Fruit fly (Drosophila melanogaster) whole organism, adult: Measurements from ENCODE around the gene CG14687.

ENCODE experiments used
- CG11617 ChIP-seq: fragments of 200-800 bp; sonication (Bioruptor generic); optimal IDR thresholded peaks from 2 replicates; lab custom pipeline; 2017; ENCODE audit warnings: mild to moderate bottlenecking, missing biosample characterization, missing genetic modification reagents, missing genetic modification characterization
- CG12768 ChIP-seq: fragments of 200-800 bp; sonication (Bioruptor generic); optimal IDR thresholded peaks from 2 replicates; lab custom pipeline; 2017; ENCODE audit warnings: missing biosample characterization, missing genetic modification characterization, mild to moderate bottlenecking, moderate library complexity, missing genetic modification reagents
- CG14711 ChIP-seq: fragments of 200-800 bp; sonication (Bioruptor generic); optimal IDR thresholded peaks from 2 replicates; lab custom pipeline; 2018; ENCODE audit warnings: missing biosample characterization, mild to moderate bottlenecking, missing genetic modification characterization, moderate library complexity
- CG1620 ChIP-seq: fragments of 200-800 bp; sonication (Bioruptor generic); optimal IDR thresholded peaks from 2 replicates; lab custom pipeline; 2016; ENCODE audit warnings: missing biosample characterization, missing genetic modification characterization
- CG5204 ChIP-seq: fragments of 200-800 bp; sonication (Bioruptor generic); optimal IDR thresholded peaks from 2 replicates; lab custom pipeline; 2016; ENCODE audit warnings: missing biosample characterization, missing genetic modification characterization
- CG7045 ChIP-seq: fragments of 200-800 bp; sonication (Bioruptor generic); optimal IDR thresholded peaks from 2 replicates; lab custom pipeline; 2017; ENCODE audit warnings: missing biosample characterization, mild to moderate bottlenecking, missing genetic modification characterization
- CG7101 ChIP-seq: fragments of 200-800 bp; sonication (Bioruptor generic); optimal IDR thresholded peaks from 2 replicates; lab custom pipeline; 2018; ENCODE audit warnings: missing biosample characterization, mild to moderate bottlenecking, missing genetic modification characterization, moderate library complexity
- Clk ChIP-seq: fragments of 200-800 bp; sonication (Bioruptor generic); optimal IDR thresholded peaks from 2 replicates; lab custom pipeline; 2017; ENCODE audit warnings: missing biosample characterization, missing genetic modification characterization
- bab1 ChIP-seq: fragments of 200-800 bp; sonication (Bioruptor generic); optimal IDR thresholded peaks from 3 replicates; lab custom pipeline; 2019; ENCODE audit warnings: missing biosample characterization, mild to moderate bottlenecking, missing genetic modification characterization, moderate library complexity
- kay ChIP-seq: fragments of 200-800 bp; sonication (Bioruptor generic); peaks from one replicate; lab custom pipeline; 2016; ENCODE audit warnings: missing biosample characterization, missing genetic modification characterization, borderline replicate concordance
- ovo ChIP-seq: fragments of 200-800 bp; sonication (Bioruptor generic); optimal IDR thresholded peaks from 2 replicates; lab custom pipeline; 2016; ENCODE audit warnings: missing biosample characterization, missing genetic modification characterization
- pad ChIP-seq: fragments of 200-800 bp; sonication (Bioruptor generic); optimal IDR thresholded peaks from 3 replicates; lab custom pipeline; 2017; ENCODE audit warnings: missing biosample characterization, missing genetic modification characterization, mild to moderate bottlenecking, moderate library complexity, missing genetic modification reagents
- toe ChIP-seq: fragments of 200-800 bp; sonication (Bioruptor generic); optimal IDR thresholded peaks from 2 replicates; lab custom pipeline; 2016; ENCODE audit warnings: missing biosample characterization, missing genetic modification characterization

- TF ChIP-seq ovo (no peak), CG11617 (GFP tag; lab: Kevin White, UChicago) (no peak), kay (GFP tag; lab: Kevin White, UChicago) (no peak), CG7045 (GFP tag; lab: Kevin White, UChicago) (no peak), Clk (GFP tag; lab: Kevin White, UChicago) (no peak), pad (GFP tag; lab: Kevin White, UChicago) (no peak), CG5204 (GFP tag; lab: Kevin White, UChicago) (no peak), CG7101 (tag; lab: Kevin White, UChicago) (no peak), bab1 (no peak), CG1620 (no peak), CG12768 (no peak), CG14711 (tag; lab: Kevin White, UChicago) (no peak), toe (GFP tag; lab: Kevin White, UChicago) (no peak)
Observed at dm6 chr3R:10834893-10835292, 42.2 kb downstream of the CG14687 start.
